Worm (Caenorhabditis elegans) whole organism, L2 larva: ENCODE measurements around the gene srd-50.

Experiments
- blmp-1 ChIP-seq: sonication (generic microtip); optimal IDR thresholded peaks from 2 replicates; lab custom pipeline; 2017; ENCODE audit warnings: missing genetic modification characterization, mild to moderate bottlenecking, missing compliant biosample characterization, antibody characterized with exemption, moderate library complexity; ENCODE audit not compliant: insufficient read depth
- fos-1 ChIP-seq: fragments of 150-350 bp; optimal IDR thresholded peaks from 2 replicates; lab custom pipeline; 2014; ENCODE audit warnings: missing biosample characterization, missing genetic modification characterization
- lin-13 ChIP-seq: fragments of 150-350 bp; optimal IDR thresholded peaks from 2 replicates; lab custom pipeline; 2014; ENCODE audit warnings: missing biosample characterization, missing genetic modification reagents, missing genetic modification characterization
- lin-39 ChIP-seq: fragments of 150-350 bp; optimal IDR thresholded peaks from 2 replicates; lab custom pipeline; 2014; ENCODE audit warnings: missing biosample characterization, missing genetic modification reagents, missing genetic modification characterization
- skn-1 ChIP-seq: sonication (generic microtip); optimal IDR thresholded peaks from 2 replicates; lab custom pipeline; 2017; ENCODE audit warnings: missing biosample characterization, missing genetic modification characterization
- unc-62 ChIP-seq: fragments of 150-350 bp; optimal IDR thresholded peaks from 2 replicates; lab custom pipeline; 2014; ENCODE audit warnings: missing biosample characterization, missing genetic modification reagents, missing genetic modification characterization

DNA sequence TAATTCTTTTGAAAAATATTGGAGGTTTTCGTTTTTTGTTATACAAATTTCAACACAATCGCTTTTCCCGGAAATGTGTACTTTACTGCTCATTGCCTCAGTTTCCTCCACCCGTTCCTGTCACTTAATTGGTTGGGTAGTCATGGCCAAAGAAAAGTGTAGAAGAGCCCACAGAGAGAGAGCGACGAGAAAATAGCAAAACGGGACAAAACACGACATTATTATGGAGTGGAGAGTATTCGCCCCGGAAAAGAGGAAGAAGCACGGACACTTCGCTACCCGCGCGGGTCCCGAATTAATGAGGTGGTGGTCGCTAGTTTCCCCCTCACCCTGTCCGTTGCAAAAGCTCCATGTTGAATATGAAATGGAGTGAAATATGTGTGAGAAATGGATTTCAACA is 22.2 kb upstream of the srd-50 start:
- TF ChIP-seq unc-62 (GFP tag; lab: Kevin White, UChicago) (no peak), lin-39 (tag; lab: Kevin White, UChicago) (no peak), blmp-1 (tag; lab: Kevin White, UChicago) (no peak), lin-13 (GFP tag; lab: Kevin White, UChicago) (no peak), skn-1 (tag; lab: Kevin White, UChicago) (no peak), fos-1 (tag; lab: Kevin White, UChicago) (no peak)
